Worm (Caenorhabditis elegans) whole organism, L4/young adult: ENCODE results near the gene tsp-16.

ENCODE experiments used
- W03F9.2 ChIP-seq: fragments of 150-350 bp; optimal IDR thresholded peaks from 2 replicates; lab custom pipeline; 2014; ENCODE audit warnings: missing biosample characterization, missing genetic modification characterization
- dao-5 ChIP-seq: sonication (generic microtip); optimal IDR thresholded peaks from 2 replicates; lab custom pipeline; 2016; ENCODE audit warnings: missing genotype, missing genetic modification characterization, moderate library complexity, missing compliant biosample characterization
- him-1 ChIP-seq: sonication (generic microtip); optimal IDR thresholded peaks from 2 replicates; lab custom pipeline; 2016; ENCODE audit warnings: missing genotype, missing genetic modification reagents, missing genetic modification characterization, missing compliant biosample characterization

Gene tsp-16

DNA sequence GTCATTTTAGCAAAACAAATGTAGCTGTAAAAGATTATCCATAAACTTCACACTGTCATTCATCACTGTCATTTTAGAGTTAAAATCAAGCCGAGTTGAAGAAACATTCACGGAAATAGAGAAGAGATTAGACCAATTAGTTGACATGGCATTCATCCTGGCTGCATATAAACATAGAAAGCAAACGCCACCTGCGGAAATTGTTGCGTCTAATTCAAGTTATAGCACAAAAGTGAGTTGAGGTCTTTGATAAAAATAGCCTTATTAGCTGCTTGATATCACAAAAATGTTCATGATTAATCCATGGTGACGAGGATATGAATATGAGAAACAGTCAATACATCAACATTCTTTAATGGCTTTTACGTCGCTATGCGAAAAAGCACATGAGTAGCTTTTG, 27.9 kb downstream of the tsp-16 start:
- TF ChIP-seq dao-5 (tag; lab: Kevin White, UChicago) (no peak), him-1 (tag; lab: Kevin White, UChicago) (no peak), W03F9.2 (no peak)

DNA sequence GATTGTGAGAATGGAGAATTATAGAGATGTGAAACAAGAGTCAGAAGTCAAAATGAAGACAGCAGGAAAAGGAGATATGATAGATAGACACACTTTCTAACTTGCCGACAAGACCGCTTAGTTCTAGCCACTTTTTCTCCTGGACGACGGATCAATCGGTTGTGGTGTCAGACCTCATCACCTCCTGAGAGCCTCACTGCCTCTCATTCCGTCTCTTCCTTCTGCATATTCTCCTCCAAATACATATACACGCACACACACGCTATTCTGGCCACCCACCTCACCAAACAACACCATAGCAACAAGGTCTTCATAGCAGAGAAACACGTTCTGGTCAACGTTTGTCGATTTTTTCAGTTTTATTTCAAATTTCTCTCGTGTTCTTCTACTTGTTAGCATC, 29.4 kb downstream of the tsp-16 start, which contains the start of gene F01E11.3:
Gene F01E11.3, plus strand, starts transcription at position 301 of the 400 bp plus-strand sequence.
- TF ChIP-seq W03F9.2 (no peak), dao-5 (tag; lab: Kevin White, UChicago) (no peak), him-1 (tag; lab: Kevin White, UChicago) (no peak)

- TF ChIP-seq W03F9.2 = no peak
- TF ChIP-seq dao-5 (tag; lab: Kevin White, UChicago) = no peak
- no peak for TF ChIP-seq him-1 (tag; lab: Kevin White, UChicago)
These were observed 32.6 kb downstream of the tsp-16 start for ce11 chrX:6963842-6964241.

DNA sequence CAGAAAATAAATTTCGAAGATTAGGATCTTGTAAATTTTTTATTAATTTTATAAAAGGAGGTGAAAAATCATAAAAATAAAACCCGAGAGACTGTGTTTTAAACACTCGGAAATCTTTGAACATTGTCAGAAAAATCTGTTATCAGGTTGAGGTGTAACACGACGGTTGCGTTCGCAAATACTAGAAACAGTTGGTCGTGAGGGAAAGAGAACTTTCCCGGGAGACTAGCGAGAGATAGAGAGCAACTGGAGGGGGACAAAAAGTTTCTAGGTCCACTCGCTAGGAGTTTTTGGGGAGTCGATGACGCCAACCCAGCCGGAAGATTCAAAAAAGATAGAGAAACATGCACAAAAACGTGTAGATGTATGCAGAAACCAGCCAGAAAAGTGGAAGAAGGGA, 34.1 kb downstream of the tsp-16 start:
- no peak for TF ChIP-seq W03F9.2
- no peak for TF ChIP-seq him-1 (tag; lab: Kevin White, UChicago)
- no peak for TF ChIP-seq dao-5 (tag; lab: Kevin White, UChicago)

DNA sequence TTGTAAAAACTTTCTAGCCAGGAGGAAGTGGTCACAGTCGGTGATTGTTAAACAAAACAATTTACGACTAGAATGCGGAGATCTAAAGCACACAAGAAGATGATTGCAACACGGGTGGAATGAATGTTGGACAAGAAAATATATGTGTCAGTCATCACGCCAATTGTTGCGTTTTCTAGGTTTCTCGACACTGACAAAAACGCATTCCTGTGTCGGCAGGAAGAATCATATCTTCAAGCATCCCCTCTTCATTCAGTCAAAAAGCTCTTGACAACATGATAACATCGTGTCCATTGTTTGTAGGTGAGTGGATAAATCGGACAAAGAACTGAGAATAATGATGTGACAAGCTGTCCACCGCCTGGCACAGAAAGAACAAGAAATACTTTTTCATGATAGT, 36.9 kb downstream of the tsp-16 start:
- TF ChIP-seq dao-5 (tag; lab: Kevin White, UChicago) (no peak), him-1 (tag; lab: Kevin White, UChicago) (no peak), W03F9.2 (no peak)

DNA sequence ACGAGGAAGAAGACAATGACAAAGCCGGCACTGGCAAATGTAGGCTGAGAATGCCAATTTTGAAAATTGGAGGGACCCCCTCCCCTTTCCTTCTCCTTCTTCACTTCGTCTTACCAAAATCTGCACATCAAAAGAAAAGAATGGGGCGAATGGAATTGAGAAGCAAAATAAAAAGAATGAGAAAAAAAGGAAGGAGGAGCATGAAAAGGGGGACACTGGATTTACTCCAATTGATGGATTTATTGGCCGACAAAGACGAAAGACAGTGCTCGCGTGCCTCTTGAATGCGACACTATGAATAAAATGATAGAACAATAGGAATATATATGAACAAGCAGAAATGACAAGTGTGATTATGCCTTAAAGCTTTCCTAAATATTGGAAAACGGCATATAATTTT, 37.5 kb downstream of the tsp-16 start:
- TF ChIP-seq dao-5 (tag; lab: Kevin White, UChicago) (no peak), him-1 (tag; lab: Kevin White, UChicago) (no peak), W03F9.2 (no peak)

DNA sequence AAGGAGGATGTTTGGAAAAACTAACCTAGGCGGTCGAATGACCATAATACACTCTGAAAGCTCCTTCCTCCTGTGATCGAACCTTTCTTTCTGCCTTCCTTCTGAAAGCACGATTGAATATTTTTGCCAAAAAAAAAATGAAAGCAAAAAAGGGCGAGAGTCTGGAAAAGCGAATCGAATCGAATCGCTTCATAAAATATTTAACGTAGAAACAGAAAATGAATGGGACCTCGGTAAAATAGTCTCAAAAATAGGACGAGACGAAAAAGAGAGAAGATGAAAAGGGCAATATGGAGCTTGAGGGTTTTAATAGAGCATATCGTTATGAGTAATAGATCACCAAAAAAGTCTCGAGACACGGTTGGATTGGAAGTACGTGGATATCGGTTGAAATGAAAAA, 40.1 kb downstream of the tsp-16 start, which contains the start of gene inx-1:
Gene inx-1, minus strand, starts transcription at position 101 of the 400 bp plus-strand sequence.
- TF ChIP-seq him-1 (tag; lab: Kevin White, UChicago) (no peak), dao-5 (tag; lab: Kevin White, UChicago) (no peak), W03F9.2 (no peak)

- no peak for TF ChIP-seq him-1 (tag; lab: Kevin White, UChicago)
- no peak for TF ChIP-seq dao-5 (tag; lab: Kevin White, UChicago)
- TF ChIP-seq W03F9.2 = no peak
These were observed 43.1 kb downstream of the tsp-16 start for ce11 chrX:6953339-6953738.

DNA sequence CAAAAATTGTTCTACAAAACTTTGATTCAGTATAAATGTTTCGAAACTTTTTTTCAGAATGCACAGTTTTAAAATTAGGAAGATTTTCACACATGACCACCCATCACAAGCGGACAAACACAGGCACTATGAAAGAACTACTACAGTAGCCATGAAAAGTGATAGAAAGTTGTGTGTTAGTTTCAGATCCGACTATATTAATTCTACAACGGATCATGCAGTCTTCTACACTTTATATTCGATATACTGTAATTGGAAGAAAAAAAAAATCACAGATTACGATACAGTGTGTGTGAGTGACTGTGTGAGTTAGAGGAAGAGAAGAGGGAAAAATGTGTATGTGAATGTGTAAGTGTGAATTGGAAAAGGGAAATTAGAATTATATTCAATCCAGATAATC, 49.6 kb downstream of the tsp-16 start:
- no peak for TF ChIP-seq dao-5 (tag; lab: Kevin White, UChicago)
- TF ChIP-seq him-1 (tag; lab: Kevin White, UChicago) = no peak
- TF ChIP-seq W03F9.2 = no peak
